Worm (Caenorhabditis elegans) whole organism, mixed stage, embryonic: ENCODE data around the gene F11A5.18.

Experiments
- M03D4.4 ChIP-seq: sonication (generic microtip); optimal IDR thresholded peaks from 2 replicates; lab custom pipeline; 2017; ENCODE audit warnings: mild to moderate bottlenecking, missing genetic modification characterization, missing compliant biosample characterization
- bed-3 ChIP-seq: fragments of 200-800 bp; sonication (Bioruptor generic); optimal IDR thresholded peaks from 3 replicates; lab custom pipeline; 2018; ENCODE audit warnings: mild to moderate bottlenecking, missing genetic modification characterization, moderate library complexity, missing compliant biosample characterization
- blmp-1 ChIP-seq: fragments of 150-350 bp; optimal IDR thresholded peaks from 2 replicates; lab custom pipeline; 2014; ENCODE audit warnings: missing biosample characterization, missing genetic modification characterization
- ceh-39 ChIP-seq: fragments of 150-350 bp; optimal IDR thresholded peaks from 2 replicates; lab custom pipeline; 2014; ENCODE audit warnings: missing biosample characterization, missing genetic modification characterization
- ceh-43 ChIP-seq: fragments of 200-800 bp; sonication (Bioruptor generic); optimal IDR thresholded peaks from 2 replicates; lab custom pipeline; 2018; ENCODE audit warnings: mild to moderate bottlenecking, missing genetic modification characterization, moderate library complexity, missing compliant biosample characterization
- ceh-83 ChIP-seq: fragments of 200-800 bp; sonication (Bioruptor generic); optimal IDR thresholded peaks from 2 replicates; lab custom pipeline; 2018; ENCODE audit warnings: mild to moderate bottlenecking, missing genetic modification characterization, missing compliant biosample characterization
- ces-1 ChIP-seq: fragments of 150-350 bp; optimal IDR thresholded peaks from 2 replicates; lab custom pipeline; 2014; ENCODE audit warnings: missing biosample characterization, missing genetic modification reagents, missing genetic modification characterization
- cnd-1 ChIP-seq: fragments of 200-800 bp; sonication (Bioruptor generic); optimal IDR thresholded peaks from 2 replicates; lab custom pipeline; 2018; ENCODE audit warnings: mild to moderate bottlenecking, missing genetic modification characterization, missing compliant biosample characterization
- drap-1 ChIP-seq: fragments of 200-800 bp; sonication (Bioruptor generic); optimal IDR thresholded peaks from 3 replicates; lab custom pipeline; 2018; ENCODE audit warnings: mild to moderate bottlenecking, missing genetic modification characterization, missing compliant biosample characterization
- flh-1 ChIP-seq: fragments of 200-800 bp; sonication (Bioruptor generic); optimal IDR thresholded peaks from 2 replicates; lab custom pipeline; 2018; ENCODE audit warnings: mild to moderate bottlenecking, missing genetic modification characterization, moderate library complexity, missing compliant biosample characterization
- ham-2 ChIP-seq: fragments of 200-800 bp; sonication (Bioruptor generic); optimal IDR thresholded peaks from 2 replicates; lab custom pipeline; 2018; ENCODE audit warnings: mild to moderate bottlenecking, missing genetic modification characterization, missing compliant biosample characterization
- hlh-1 ChIP-seq: fragments of 150-350 bp; optimal IDR thresholded peaks from 2 replicates; lab custom pipeline; 2014; ENCODE audit warnings: missing biosample characterization, missing genetic modification reagents, missing genetic modification characterization
- lin-13 ChIP-seq: fragments of 150-350 bp; optimal IDR thresholded peaks from 2 replicates; lab custom pipeline; 2014; ENCODE audit warnings: missing biosample characterization, missing genetic modification characterization
- lin-32 ChIP-seq: fragments of 200-800 bp; sonication (Bioruptor generic); optimal IDR thresholded peaks from 2 replicates; lab custom pipeline; 2018; ENCODE audit warnings: mild to moderate bottlenecking, missing genetic modification characterization, missing compliant biosample characterization
- mab-5 ChIP-seq: fragments of 150-350 bp; optimal IDR thresholded peaks from 2 replicates; lab custom pipeline; 2014; ENCODE audit warnings: missing biosample characterization, missing genetic modification characterization
- mep-1 ChIP-seq: fragments of 150-350 bp; optimal IDR thresholded peaks from 2 replicates; lab custom pipeline; 2017; ENCODE audit warnings: missing biosample characterization, missing genetic modification reagents, missing genetic modification characterization, inconsistent platforms
- mls-2 ChIP-seq: sonication (generic microtip); optimal IDR thresholded peaks from 2 replicates; lab custom pipeline; 2016; ENCODE audit warnings: mild to moderate bottlenecking, missing genetic modification characterization, moderate library complexity, missing compliant biosample characterization
- nhr-12 ChIP-seq: fragments of 150-350 bp; optimal IDR thresholded peaks from 2 replicates; lab custom pipeline; 2014; ENCODE audit warnings: missing biosample characterization, missing genetic modification characterization
- nhr-2 ChIP-seq: fragments of 150-350 bp; optimal IDR thresholded peaks from 2 replicates; lab custom pipeline; 2014; ENCODE audit warnings: missing biosample characterization, missing genetic modification characterization
- nhr-237 ChIP-seq: fragments of 150-350 bp; optimal IDR thresholded peaks from 2 replicates; lab custom pipeline; 2014; ENCODE audit warnings: missing biosample characterization, missing genetic modification characterization
- nhr-28 ChIP-seq: fragments of 150-350 bp; optimal IDR thresholded peaks from 2 replicates; lab custom pipeline; 2014; ENCODE audit warnings: missing biosample characterization, missing genetic modification characterization
- sem-2 ChIP-seq: fragments of 200-800 bp; sonication (Bioruptor generic); optimal IDR thresholded peaks from 2 replicates; lab custom pipeline; 2018; ENCODE audit warnings: mild to moderate bottlenecking, missing genetic modification characterization, missing compliant biosample characterization
- snpc-4 ChIP-seq: fragments of 150-350 bp; optimal IDR thresholded peaks from 2 replicates; lab custom pipeline; 2014; ENCODE audit warnings: missing biosample characterization, missing genetic modification characterization
- sptf-1 ChIP-seq: sonication (generic microtip); optimal IDR thresholded peaks from 2 replicates; lab custom pipeline; 2017; ENCODE audit warnings: mild to moderate bottlenecking, missing genetic modification characterization, moderate library complexity, missing compliant biosample characterization
- tbx-8 ChIP-seq: fragments of 200-800 bp; sonication (Bioruptor generic); optimal IDR thresholded peaks from 2 replicates; lab custom pipeline; 2018; ENCODE audit warnings: mild to moderate bottlenecking, missing genetic modification characterization, moderate library complexity, missing compliant biosample characterization
- unc-120 ChIP-seq: sonication (generic microtip); optimal IDR thresholded peaks from 2 replicates; lab custom pipeline; 2017; ENCODE audit warnings: missing genetic modification characterization, missing compliant biosample characterization; ENCODE audit not compliant: poor library complexity, severe bottlenecking
- unc-62 ChIP-seq: fragments of 150-350 bp; optimal IDR thresholded peaks from 2 replicates; lab custom pipeline; 2014; ENCODE audit warnings: missing biosample characterization, missing genetic modification reagents, missing genetic modification characterization
- zip-8 ChIP-seq: fragments of 150-350 bp; optimal IDR thresholded peaks from 2 replicates; lab custom pipeline; 2014; ENCODE audit warnings: missing biosample characterization, missing genetic modification characterization
- ztf-11 ChIP-seq: fragments of 150-350 bp; optimal IDR thresholded peaks from 2 replicates; lab custom pipeline; 2014; ENCODE audit warnings: missing biosample characterization, missing genetic modification characterization

F11A5.18 gene

ce11 chrV:16194639-16195038 is 8.1 kb upstream of the F11A5.18 start, which contains the start of gene rabr-4:
Gene rabr-4, plus strand, starts transcription at chrV:16194939.
- no peak for TF ChIP-seq lin-13 (tag; lab: Kevin White, UChicago)
- no peak for TF ChIP-seq ceh-83 (GFP tag; lab: Kevin White, UChicago)
- TF ChIP-seq flh-1, result no peak
- TF ChIP-seq ces-1 (GFP tag; lab: Kevin White, UChicago), result no peak
- no peak for TF ChIP-seq lin-32 (GFP tag; lab: Kevin White, UChicago)
- TF ChIP-seq ztf-11 (tag; lab: Kevin White, UChicago), result no peak
- TF ChIP-seq ham-2, result no peak
- TF ChIP-seq tbx-8 (GFP tag; lab: Kevin White, UChicago), result no peak
- no peak for TF ChIP-seq nhr-12
- no peak for TF ChIP-seq drap-1 (GFP tag; lab: Kevin White, UChicago)
- TF ChIP-seq nhr-237, result no peak
- TF ChIP-seq zip-8 (tag; lab: Kevin White, UChicago), result no peak
- no peak for TF ChIP-seq unc-62 (GFP tag; lab: Kevin White, UChicago)
- TF ChIP-seq ceh-39 (tag; lab: Kevin White, UChicago), result no peak
- no peak for TF ChIP-seq mep-1 (tag; lab: Kevin White, UChicago)
- no peak for TF ChIP-seq mab-5 (tag; lab: Kevin White, UChicago)
- TF ChIP-seq cnd-1 (tag; lab: Kevin White, UChicago), result no peak
- no peak for TF ChIP-seq sem-2
- no peak for TF ChIP-seq nhr-28
- TF ChIP-seq M03D4.4 (tag; lab: Kevin White, UChicago), result no peak

ce11 chrV:16195379-16195778 is 7.3 kb upstream of the F11A5.18 start, which contains the start of gene rabr-3:
Gene rabr-3, plus strand, starts transcription at chrV:16195679.
- TF ChIP-seq mls-2 (tag; lab: Kevin White, UChicago) (no peak), nhr-28 (no peak), ceh-43 (no peak), drap-1 (GFP tag; lab: Kevin White, UChicago) (no peak), hlh-1 (tag; lab: Kevin White, UChicago) (no peak), ham-2 (no peak), blmp-1 (tag; lab: Kevin White, UChicago) (no peak), ces-1 (GFP tag; lab: Kevin White, UChicago) (no peak)

- TF ChIP-seq lin-32 (GFP tag; lab: Kevin White, UChicago) (no peak), sptf-1 (no peak), unc-62 (GFP tag; lab: Kevin White, UChicago) (no peak), ceh-39 (tag; lab: Kevin White, UChicago) (no peak), nhr-28 (no peak), mls-2 (tag; lab: Kevin White, UChicago) (no peak), M03D4.4 (tag; lab: Kevin White, UChicago) (no peak), mab-5 (tag; lab: Kevin White, UChicago) (no peak), nhr-2 (tag; lab: Kevin White, UChicago) (no peak), ces-1 (GFP tag; lab: Kevin White, UChicago) (no peak), snpc-4 (tag; lab: Kevin White, UChicago) (no peak), sem-2 (no peak), flh-1 (no peak), ztf-11 (tag; lab: Kevin White, UChicago) (no peak), drap-1 (GFP tag; lab: Kevin White, UChicago) (no peak), unc-120 (tag; lab: Kevin White, UChicago) (no peak), hlh-1 (tag; lab: Kevin White, UChicago) (no peak), nhr-12 (no peak)
Measured at ce11 chrV:16198016-16198415, 4.7 kb upstream of the F11A5.18 start, which contains the start of gene F11A5.5. Gene F11A5.5, plus strand, starts transcription at chrV:16198316.

ce11 chrV:16201730-16202129 is 988 bp upstream of the F11A5.18 start, which contains the start of gene F11A5.17:
Gene F11A5.17, plus strand, starts transcription at chrV:16202030.
- TF ChIP-seq sptf-1, result no peak
- TF ChIP-seq ces-1 (GFP tag; lab: Kevin White, UChicago), result no peak
- TF ChIP-seq snpc-4 (tag; lab: Kevin White, UChicago), result no peak
- TF ChIP-seq nhr-12, result no peak
- TF ChIP-seq ceh-83 (GFP tag; lab: Kevin White, UChicago), result no peak
- no peak for TF ChIP-seq nhr-28
- TF ChIP-seq mls-2 (tag; lab: Kevin White, UChicago), result no peak

ce11 chrV:16204888-16205287 is 2.2 kb downstream of the F11A5.18 start, which contains the start of gene irld-26:
Gene irld-26, plus strand, starts transcription at chrV:16205188.
- TF ChIP-seq lin-32 (GFP tag; lab: Kevin White, UChicago), result no peak
- TF ChIP-seq bed-3 (GFP tag; lab: Kevin White, UChicago), result no peak
- TF ChIP-seq unc-120 (tag; lab: Kevin White, UChicago), result no peak
- no peak for TF ChIP-seq mab-5 (tag; lab: Kevin White, UChicago)
- TF ChIP-seq sptf-1, result no peak
- TF ChIP-seq ceh-39 (tag; lab: Kevin White, UChicago), result no peak
